Worm (Caenorhabditis elegans) whole organism, L1 larva: ENCODE results near the gene mrpl-16.
A peak's percentile ranks its signal among the peaks of the same experiment; 100 is the strongest.

Source experiments
- C16A3.4 ChIP-seq: fragments of 150-350 bp; optimal IDR thresholded peaks from 2 replicates; lab custom pipeline; 2014; ENCODE audit warnings: missing biosample characterization, missing genetic modification characterization
- F16B12.6 ChIP-seq: fragments of 150-350 bp; optimal IDR thresholded peaks from 2 replicates; lab custom pipeline; 2014; ENCODE audit warnings: missing biosample characterization, missing genetic modification characterization
- Y116A8C.19 ChIP-seq: sonication (generic microtip); optimal IDR thresholded peaks from 2 replicates; lab custom pipeline; 2016; ENCODE audit warnings: missing compliant biosample characterization, missing genetic modification characterization, borderline replicate concordance
- aha-1 ChIP-seq: fragments of 150-350 bp; optimal IDR thresholded peaks from 2 replicates; lab custom pipeline; 2014; ENCODE audit warnings: missing biosample characterization, missing genetic modification characterization
- aly-2 ChIP-seq: fragments of 150-350 bp; optimal IDR thresholded peaks from 2 replicates; lab custom pipeline; 2014; ENCODE audit warnings: missing biosample characterization, missing genetic modification characterization
- blmp-1 ChIP-seq: fragments of 150-350 bp; optimal IDR thresholded peaks from 2 replicates; lab custom pipeline; 2014; ENCODE audit warnings: missing biosample characterization, missing genetic modification characterization
- ceh-82 ChIP-seq, 3 experiments: fragments of 150-350 bp in 1 of 3; sonication (generic microtip) in 2 of 3; optimal IDR thresholded peaks; 2 replicates each; lab custom pipeline; 2014 to 2017; ENCODE audit warnings: missing biosample characterization in 3 of 3, missing genetic modification characterization in 3 of 3
- ceh-88 ChIP-seq: fragments of 200-800 bp; sonication (Bioruptor generic); IDR thresholded peaks from 2 replicates; pipeline ENCODE4 v1.3.6; 2022; ENCODE audit warnings: missing genetic modification characterization, missing compliant biosample characterization
- ceh-90 ChIP-seq: sonication (generic microtip); optimal IDR thresholded peaks from 2 replicates; lab custom pipeline; 2016; ENCODE audit warnings: missing genetic modification characterization, missing compliant biosample characterization
- ces-1 ChIP-seq: fragments of 150-350 bp; optimal IDR thresholded peaks from 2 replicates; lab custom pipeline; 2014; ENCODE audit warnings: missing biosample characterization, missing genetic modification reagents, missing genetic modification characterization
- dpl-1 ChIP-seq, 3 experiments: fragments of 150-350 bp in 2 of 3; sonication (generic microtip) in 1 of 3; optimal IDR thresholded peaks; 2 replicates each; lab custom pipeline; 2014 to 2017; ENCODE audit warnings: missing biosample characterization in 3 of 3, missing genetic modification characterization in 3 of 3, missing genetic modification reagents in 3 of 3
- efl-1 ChIP-seq, 4 experiments: fragments of 150-350 bp; optimal IDR thresholded peaks in 3 of 4; peaks in 1 of 4; 1 replicate in 1 of 4; 2 replicates in 3 of 4; lab custom pipeline; 2014; ENCODE audit warnings: missing biosample characterization in 2 of 4, missing genetic modification characterization in 2 of 4, missing genetic modification reagents in 2 of 4
- egl-13 ChIP-seq: sonication (generic microtip); optimal IDR thresholded peaks from 2 replicates; lab custom pipeline; 2016; ENCODE audit warnings: missing genotype, missing genetic modification reagents, missing genetic modification characterization, missing compliant biosample characterization
- egl-27 ChIP-seq, 2 experiments: fragments of 150-350 bp in 1 of 2; sonication (generic microtip); optimal IDR thresholded peaks; 3 replicates each; lab custom pipeline; 2017 to 2018; ENCODE audit warnings: missing biosample characterization in 2 of 2, missing genetic modification characterization in 2 of 2, missing genetic modification reagents in 2 of 2
- elt-3 ChIP-seq, 6 experiments: fragments of 150-350 bp in 1 of 6; sonication (generic microtip); optimal IDR thresholded peaks; 2 replicates each; lab custom pipeline; 2017 to 2018; ENCODE audit warnings: missing biosample characterization in 6 of 6, missing genetic modification characterization in 6 of 6, inconsistent platforms in 1 of 6
- ets-5 ChIP-seq: fragments of 200-800 bp; sonication (Bioruptor generic); IDR thresholded peaks from 2 replicates; pipeline ENCODE4 v1.3.6; 2022; ENCODE audit warnings: missing genetic modification characterization, missing compliant biosample characterization
- fkh-4 ChIP-seq: sonication (generic microtip); optimal IDR thresholded peaks from 2 replicates; lab custom pipeline; 2016; ENCODE audit warnings: missing compliant biosample characterization, missing genetic modification characterization, borderline replicate concordance
- hlh-4 ChIP-seq: sonication (generic microtip); optimal IDR thresholded peaks from 2 replicates; lab custom pipeline; 2016; ENCODE audit warnings: mild to moderate bottlenecking, missing genetic modification characterization, missing compliant biosample characterization
- irx-1 ChIP-seq: sonication (generic microtip); optimal IDR thresholded peaks from 2 replicates; lab custom pipeline; 2016; ENCODE audit warnings: missing genetic modification characterization, missing compliant biosample characterization
- lin-39 ChIP-seq: fragments of 150-350 bp; optimal IDR thresholded peaks from 2 replicates; lab custom pipeline; 2014; ENCODE audit warnings: missing biosample characterization, missing genetic modification reagents, missing genetic modification characterization
- lir-3 ChIP-seq: sonication (generic microtip); optimal IDR thresholded peaks from 2 replicates; lab custom pipeline; 2016; ENCODE audit warnings: mild to moderate bottlenecking, missing genetic modification characterization, moderate library complexity, missing compliant biosample characterization; ENCODE audit not compliant: poor library complexity
- mab-9 ChIP-seq: fragments of 200-800 bp; sonication (Bioruptor generic); IDR thresholded peaks from 2 replicates; pipeline ENCODE4 v1.3.6; 2022; ENCODE audit warnings: missing genetic modification reagents, missing genetic modification characterization, missing compliant biosample characterization
- mep-1 ChIP-seq: fragments of 150-350 bp; optimal IDR thresholded peaks from 2 replicates; lab custom pipeline; 2014; ENCODE audit warnings: missing biosample characterization, missing genetic modification characterization
- nhr-20 ChIP-seq: sonication (generic microtip); optimal IDR thresholded peaks from 2 replicates; lab custom pipeline; 2016; ENCODE audit warnings: mild to moderate bottlenecking, missing genetic modification characterization, missing compliant biosample characterization
- nhr-76 ChIP-seq: sonication (generic microtip); optimal IDR thresholded peaks from 2 replicates; lab custom pipeline; 2017; ENCODE audit warnings: missing biosample characterization, missing genetic modification characterization
- nhr-77 ChIP-seq: fragments of 150-350 bp; optimal IDR thresholded peaks from 2 replicates; lab custom pipeline; 2014; ENCODE audit warnings: missing biosample characterization, missing genetic modification characterization
- nhr-84 ChIP-seq: sonication (generic microtip); optimal IDR thresholded peaks from 2 replicates; lab custom pipeline; 2017; ENCODE audit warnings: missing biosample characterization, missing genetic modification characterization
- nhr-90 ChIP-seq: sonication (generic microtip); optimal IDR thresholded peaks from 2 replicates; lab custom pipeline; 2016; ENCODE audit warnings: mild to moderate bottlenecking, missing genetic modification characterization, missing compliant biosample characterization; ENCODE audit not compliant: poor library complexity
- pax-3 ChIP-seq: fragments of 200-800 bp; sonication (Bioruptor generic); optimal IDR thresholded peaks from 2 replicates; lab custom pipeline; 2018; ENCODE audit warnings: mild to moderate bottlenecking, missing genetic modification characterization, moderate library complexity, missing compliant biosample characterization
- rnt-1 ChIP-seq: sonication (generic microtip); optimal IDR thresholded peaks from 2 replicates; lab custom pipeline; 2016; ENCODE audit warnings: mild to moderate bottlenecking, missing genetic modification characterization, moderate library complexity, missing compliant biosample characterization
- skn-1 ChIP-seq: fragments of 150-350 bp; optimal IDR thresholded peaks from 2 replicates; lab custom pipeline; 2014; ENCODE audit warnings: missing biosample characterization, missing genetic modification characterization
- sup-37 ChIP-seq: fragments of 200-800 bp; sonication (Bioruptor generic); optimal IDR thresholded peaks from 2 replicates; lab custom pipeline; 2018; ENCODE audit warnings: mild to moderate bottlenecking, missing genetic modification characterization, missing compliant biosample characterization
- unc-130 ChIP-seq: fragments of 150-350 bp; optimal IDR thresholded peaks from 2 replicates; lab custom pipeline; 2017; ENCODE audit warnings: missing biosample characterization, missing genetic modification characterization, inconsistent platforms
- unc-62 ChIP-seq: fragments of 150-350 bp; optimal IDR thresholded peaks from 2 replicates; lab custom pipeline; 2014; ENCODE audit warnings: missing biosample characterization, missing genetic modification reagents, missing genetic modification characterization
- unc-86 ChIP-seq: sonication (generic microtip); optimal IDR thresholded peaks from 2 replicates; lab custom pipeline; 2016; ENCODE audit warnings: missing genetic modification characterization, missing compliant biosample characterization
- vab-15 ChIP-seq: sonication (generic microtip); optimal IDR thresholded peaks from 2 replicates; lab custom pipeline; 2017; ENCODE audit warnings: missing genotype, mild to moderate bottlenecking, missing genetic modification characterization, missing compliant biosample characterization
- xbp-1 ChIP-seq: sonication (generic microtip); optimal IDR thresholded peaks from 2 replicates; lab custom pipeline; 2016; ENCODE audit warnings: missing genetic modification characterization, missing compliant biosample characterization
- zip-4 ChIP-seq: fragments of 200-800 bp; sonication (Bioruptor generic); optimal IDR thresholded peaks from 2 replicates; lab custom pipeline; 2018; ENCODE audit warnings: mild to moderate bottlenecking, missing genetic modification characterization, moderate library complexity, missing compliant biosample characterization
- ztf-11 ChIP-seq, 2 experiments: sonication (generic microtip); optimal IDR thresholded peaks; 2 replicates each; lab custom pipeline; 2016 to 2017; ENCODE audit warnings: missing genetic modification characterization in 2 of 2, missing biosample characterization in 1 of 2, missing compliant biosample characterization in 1 of 2

mrpl-16 gene

DNA sequence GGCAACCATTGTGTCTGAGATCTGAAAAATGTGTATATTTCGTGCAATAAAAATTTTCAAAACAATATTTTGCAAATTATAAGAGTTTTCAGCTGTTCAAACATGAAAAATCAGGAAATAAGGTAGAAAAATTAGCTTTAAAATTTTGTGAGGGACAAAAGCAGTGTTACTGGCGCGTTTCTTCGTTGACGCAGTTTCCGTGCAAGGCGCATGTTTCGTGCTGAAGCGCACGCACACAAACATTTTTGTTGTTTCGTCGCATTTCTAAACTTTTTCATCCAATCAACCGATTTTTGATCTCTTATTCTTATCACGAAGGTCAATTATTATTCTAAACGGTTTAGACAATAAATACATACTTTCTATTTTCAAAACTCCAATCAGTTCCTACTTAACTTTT, 10.9 kb upstream of the mrpl-16 start, which contains the start of gene nifk-1 (continued):
- TF ChIP-seq pax-3 (tag; lab: Kevin White, UChicago) (no peak), fkh-4 (no peak), ceh-82 (tag; optimal IDR thresholded peaks at IDR 0.05; lab: Kevin White, UChicago) (peak; percentile 23 to 59 (median 43)), aly-2 (tag; lab: Kevin White, UChicago) (no peak), nhr-77 (tag; lab: Kevin White, UChicago) (peak; percentile 9), sup-37 (GFP tag; lab: Kevin White, UChicago) (no peak), ztf-11 (tag; optimal IDR thresholded peaks at IDR 0.05; lab: Kevin White, UChicago) (no peak), hlh-4 (tag; lab: Kevin White, UChicago) (no peak), xbp-1 (tag; lab: Kevin White, UChicago) (peak; percentile 48), ceh-88 (no peak), efl-1 (optimal IDR thresholded peaks at IDR 0.05; lab: Kevin White, UChicago) (peak; percentile 66 to 78), efl-1 (GFP tag; optimal IDR thresholded peaks at IDR 0.05 in 1 of 2; lab: Kevin White, UChicago) (peak; percentile 75 to 94), elt-3 (tag; optimal IDR thresholded peaks at IDR 0.05; lab: Kevin White, UChicago) (peak in 2 of 6 experiments; percentile 55 to 81), nhr-76 (tag; lab: Kevin White, UChicago) (no peak), rnt-1 (tag; lab: Kevin White, UChicago) (peak; percentile 67), unc-62 (GFP tag; lab: Kevin White, UChicago) (no peak), lir-3 (tag; lab: Kevin White, UChicago) (no peak), lin-39 (tag; lab: Kevin White, UChicago) (no peak), C16A3.4 (tag; lab: Kevin White, UChicago) (peak; percentile 80), mep-1 (tag; lab: Kevin White, UChicago) (peak; percentile 68), ces-1 (GFP tag; lab: Kevin White, UChicago) (no peak), skn-1 (tag; lab: Kevin White, UChicago) (peak; percentile 28), ets-5 (GFP tag; lab: Robert Waterston, UW) (no peak), irx-1 (tag; lab: Kevin White, UChicago) (no peak), aha-1 (no peak), ceh-90 (no peak), mab-9 (GFP tag; lab: Robert Waterston, UW) (no peak), nhr-90 (tag; lab: Kevin White, UChicago) (peak; percentile 51), Y116A8C.19 (tag; lab: Kevin White, UChicago) (no peak), nhr-84 (tag; lab: Kevin White, UChicago) (no peak), zip-4 (GFP tag; lab: Kevin White, UChicago) (no peak)

DNA sequence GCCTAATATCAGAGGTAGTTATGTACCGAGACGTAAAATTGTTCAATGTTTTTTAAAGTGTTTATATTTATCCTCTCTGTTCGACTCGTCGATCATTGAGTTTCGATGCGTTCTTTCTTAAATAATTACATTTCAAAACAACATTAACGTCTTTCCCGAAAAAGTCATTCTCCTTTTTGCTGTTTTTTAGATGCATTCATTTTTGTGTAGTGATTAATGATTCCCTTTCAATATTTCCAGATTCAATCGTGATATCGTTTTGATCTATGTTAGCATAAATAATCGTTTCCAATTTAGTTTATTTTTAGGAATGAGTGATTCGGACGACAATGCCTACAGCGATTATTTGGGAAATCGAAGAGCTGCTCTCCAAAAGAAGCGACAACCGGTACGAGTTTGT, 10.5 kb upstream of the mrpl-16 start, which contains the start of gene T04A8.8:
T04A8.8 (plus strand) TSS at position 301 of the 400 bp plus-strand sequence.
- TF ChIP-seq ceh-82 (tag; optimal IDR thresholded peaks at IDR 0.05; lab: Kevin White, UChicago), result no peak
- TF ChIP-seq pax-3 (tag; lab: Kevin White, UChicago), result no peak
- no peak for TF ChIP-seq unc-130 (tag; lab: Kevin White, UChicago)
- TF ChIP-seq dpl-1 (GFP tag; optimal IDR thresholded peaks at IDR 0.05; lab: Kevin White, UChicago), result no peak
- no peak for TF ChIP-seq F16B12.6 (tag; lab: Kevin White, UChicago)
- no peak for TF ChIP-seq egl-27 (tag; optimal IDR thresholded peaks at IDR 0.05; lab: Kevin White, UChicago)
- TF ChIP-seq efl-1 (optimal IDR thresholded peaks at IDR 0.05; lab: Kevin White, UChicago), result no peak
- TF ChIP-seq efl-1 (GFP tag; optimal IDR thresholded peaks at IDR 0.05 in 1 of 2; lab: Kevin White, UChicago), result no peak
- no peak for TF ChIP-seq egl-13
- TF ChIP-seq aly-2 (tag; lab: Kevin White, UChicago), result no peak
- TF ChIP-seq blmp-1 (tag; lab: Kevin White, UChicago), result no peak
- no peak for TF ChIP-seq nhr-20
- no peak for TF ChIP-seq unc-86 (tag; lab: Kevin White, UChicago)
- TF ChIP-seq ets-5 (GFP tag; lab: Robert Waterston, UW), result no peak
- no peak for TF ChIP-seq irx-1 (tag; lab: Kevin White, UChicago)
- no peak for TF ChIP-seq ztf-11 (tag; optimal IDR thresholded peaks at IDR 0.05; lab: Kevin White, UChicago)
- no peak for TF ChIP-seq vab-15 (tag; lab: Kevin White, UChicago)
